Worm (Caenorhabditis elegans): ENCODE data around the gene C25H3.14.

DNA sequence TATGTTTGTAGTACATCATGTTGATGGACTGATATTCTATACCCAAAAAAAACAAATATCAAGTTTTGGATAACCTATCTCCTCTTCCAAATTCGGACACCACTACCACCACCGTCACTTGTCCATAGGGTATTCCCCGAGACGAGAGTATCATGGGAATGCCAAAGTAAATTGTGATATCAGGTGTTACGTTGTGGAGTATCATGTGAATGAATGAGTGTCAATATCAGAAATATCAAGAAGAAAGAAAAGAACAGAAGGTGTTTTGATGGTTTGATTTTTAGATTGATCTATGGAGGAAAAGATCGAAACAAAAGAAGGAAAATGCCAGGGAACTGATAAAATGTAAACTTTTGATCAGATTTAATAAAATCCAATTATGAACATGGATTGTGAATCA, 3.4 kb downstream of the C25H3.14 start:
- TF ChIP-seq die-1 (tag; optimal IDR thresholded peaks at IDR 0.05): no peak
- TF ChIP-seq somi-1 (GFP tag; optimal IDR thresholded peaks at IDR 0.05): no peak
- no peak for TF ChIP-seq Y53F4B.3 (GFP tag; IDR thresholded peaks at IDR 0.05)
- TF ChIP-seq madf-3 (GFP tag; IDR thresholded peaks at IDR 0.05): no peak
- TF ChIP-seq nhr-120 (GFP tag; IDR thresholded peaks at IDR 0.05): no peak
